Fruit fly (Drosophila melanogaster) whole organism, embryonic: Measurements from ENCODE around the gene msd1.
A peak's percentile ranks its signal among the peaks of the same experiment; 100 is the strongest.

Experiments
- BtbVII ChIP-seq: fragments of 200-800 bp; sonication (Bioruptor generic); optimal IDR thresholded peaks from 3 replicates; lab custom pipeline; 2017; ENCODE audit warnings: missing biosample characterization, mild to moderate bottlenecking, missing genetic modification characterization
- CG10321 ChIP-seq: fragments of 200-800 bp; sonication (Bioruptor generic); IDR thresholded peaks from 2 replicates; pipeline ENCODE4 v1.3.6; 2022; ENCODE audit warnings: missing biosample characterization, missing genetic modification characterization
- CG10543 ChIP-seq: fragments of 200-800 bp; sonication (Bioruptor generic); optimal IDR thresholded peaks from 3 replicates; lab custom pipeline; 2017; ENCODE audit warnings: missing biosample characterization, mild to moderate bottlenecking, missing genetic modification characterization, moderate library complexity
- CG10654 ChIP-seq: fragments of 200-800 bp; sonication (Bioruptor generic); optimal IDR thresholded peaks from 2 replicates; lab custom pipeline; 2016; ENCODE audit warnings: missing biosample characterization, missing genetic modification characterization
- CG11093 ChIP-seq: fragments of 200-800 bp; sonication (Bioruptor generic); IDR thresholded peaks from 3 replicates; pipeline ENCODE4 v1.3.6; 2022; ENCODE audit warnings: missing biosample characterization, missing genetic modification characterization
- CG11695 ChIP-seq: fragments of 200-800 bp; sonication (Bioruptor generic); IDR thresholded peaks from 3 replicates; pipeline ENCODE4 v1.3.6; 2022; ENCODE audit warnings: missing biosample characterization, missing genetic modification characterization
- CG13123 ChIP-seq: fragments of 200-800 bp; sonication (Bioruptor generic); optimal IDR thresholded peaks from 2 replicates; lab custom pipeline; 2016; ENCODE audit warnings: missing biosample characterization, missing genetic modification characterization
- CG13624 ChIP-seq: fragments of 200-800 bp; sonication (Bioruptor generic); optimal IDR thresholded peaks from 2 replicates; lab custom pipeline; 2016; ENCODE audit warnings: missing biosample characterization, missing genetic modification characterization
- CG14014 ChIP-seq: fragments of 200-800 bp; sonication (Bioruptor generic); IDR thresholded peaks from 2 replicates; pipeline ENCODE4 v1.3.6; 2022; ENCODE audit warnings: missing biosample characterization, missing genetic modification characterization
- CG15479 ChIP-seq: fragments of 200-800 bp; sonication (Bioruptor generic); optimal IDR thresholded peaks from 3 replicates; lab custom pipeline; 2019; ENCODE audit warnings: missing biosample characterization, mild to moderate bottlenecking, missing genetic modification characterization, moderate library complexity
- CG15514 ChIP-seq: fragments of 200-800 bp; sonication (Bioruptor generic); optimal IDR thresholded peaks from 3 replicates; lab custom pipeline; 2017; ENCODE audit warnings: missing biosample characterization, missing genetic modification characterization, mild to moderate bottlenecking, moderate library complexity, missing genetic modification reagents
- CG15601 ChIP-seq: fragments of 200-800 bp; sonication (Bioruptor generic); optimal IDR thresholded peaks from 3 replicates; lab custom pipeline; 2019; ENCODE audit warnings: missing biosample characterization, mild to moderate bottlenecking, missing genetic modification characterization, moderate library complexity
- CG18599 ChIP-seq: fragments of 200-800 bp; sonication (Bioruptor generic); optimal IDR thresholded peaks from 3 replicates; lab custom pipeline; 2017; ENCODE audit warnings: missing biosample characterization, missing genetic modification characterization, mild to moderate bottlenecking, moderate library complexity, missing genetic modification reagents
- CG32532 ChIP-seq: fragments of 200-800 bp; sonication (Bioruptor generic); IDR thresholded peaks from 2 replicates; pipeline ENCODE4 v1.3.6; 2022; ENCODE audit warnings: missing biosample characterization, missing genetic modification characterization
- CG3995 ChIP-seq: fragments of 200-800 bp; sonication (Bioruptor generic); optimal IDR thresholded peaks from 3 replicates; lab custom pipeline; 2016; ENCODE audit warnings: missing biosample characterization, missing genetic modification characterization
- CG4360 ChIP-seq: fragments of 200-800 bp; sonication (Bioruptor generic); IDR thresholded peaks from 2 replicates; pipeline ENCODE4 v1.3.6; 2022; ENCODE audit warnings: missing biosample characterization, missing genetic modification characterization
- CG5180 ChIP-seq: fragments of 200-800 bp; sonication (Bioruptor generic); optimal IDR thresholded peaks from 3 replicates; lab custom pipeline; 2017; ENCODE audit warnings: missing biosample characterization, missing genetic modification characterization, mild to moderate bottlenecking, moderate library complexity, missing genetic modification reagents
- CG6175 ChIP-seq: fragments of 200-800 bp; sonication (Bioruptor generic); IDR thresholded peaks from 3 replicates; pipeline ENCODE4 v1.3.6; 2022; ENCODE audit warnings: missing biosample characterization, missing genetic modification characterization
- Drgx ChIP-seq: fragments of 200-800 bp; sonication (Bioruptor generic); IDR thresholded peaks from 2 replicates; pipeline ENCODE4 v1.3.6; 2022; ENCODE audit warnings: missing biosample characterization, missing genetic modification characterization
- Ets65A ChIP-seq: fragments of 200-800 bp; sonication (Bioruptor generic); peaks from one replicate; lab custom pipeline; 2016; ENCODE audit warnings: missing biosample characterization, missing genetic modification characterization
- Fer3 ChIP-seq: fragments of 200-800 bp; sonication (Bioruptor generic); optimal IDR thresholded peaks from 2 replicates; lab custom pipeline; 2018; ENCODE audit warnings: missing biosample characterization, mild to moderate bottlenecking, missing genetic modification characterization, moderate library complexity
- Hand ChIP-seq: fragments of 200-800 bp; sonication (Bioruptor generic); optimal IDR thresholded peaks from 2 replicates; lab custom pipeline; 2017; ENCODE audit warnings: mild to moderate bottlenecking, missing biosample characterization, missing genetic modification reagents, missing genetic modification characterization
- Hsf ChIP-seq: fragments of 200-800 bp; sonication (Bioruptor generic); optimal IDR thresholded peaks from 3 replicates; lab custom pipeline; 2016; ENCODE audit warnings: missing biosample characterization, missing genetic modification characterization
- Lpt ChIP-seq: fragments of >200 bp; optimal IDR thresholded peaks from 2 replicates; lab custom pipeline; 2018; ENCODE audit warnings: missing biosample characterization, missing genetic modification characterization
- MBD-R2 ChIP-seq: fragments of 200-800 bp; sonication (Bioruptor generic); IDR thresholded peaks from 2 replicates; pipeline ENCODE4 v1.3.6; 2022; ENCODE audit warnings: missing biosample characterization, missing genetic modification characterization
- Mad ChIP-seq: fragments of 200-800 bp; sonication (Bioruptor generic); optimal IDR thresholded peaks from 2 replicates; lab custom pipeline; 2016; ENCODE audit warnings: missing biosample characterization, missing genetic modification characterization
- Pdp1 ChIP-seq, 2 experiments: fragments of 200-800 bp; sonication (Bioruptor generic); optimal IDR thresholded peaks; 3 replicates each; lab custom pipeline; 2016; ENCODE audit warnings: missing biosample characterization in 2 of 2, missing genetic modification characterization in 2 of 2, mild to moderate bottlenecking in 1 of 2, moderate library complexity in 1 of 2
- Rfx ChIP-seq: fragments of 200-800 bp; sonication (Bioruptor generic); IDR thresholded peaks from 2 replicates; pipeline ENCODE4 v1.3.6; 2022; ENCODE audit warnings: missing biosample characterization, missing genetic modification characterization
- ci ChIP-seq: fragments of 200-800 bp; sonication (Bioruptor generic); IDR thresholded peaks from 3 replicates; pipeline ENCODE4 v1.3.6; 2022; ENCODE audit warnings: missing biosample characterization, missing genetic modification characterization
- cwo ChIP-seq: fragments of 200-800 bp; sonication (Bioruptor generic); optimal IDR thresholded peaks from 3 replicates; lab custom pipeline; 2017; ENCODE audit warnings: missing biosample characterization, missing genetic modification characterization, mild to moderate bottlenecking, moderate library complexity, missing genetic modification reagents
- dysf ChIP-seq: fragments of 200-800 bp; sonication (Bioruptor generic); IDR thresholded peaks from 3 replicates; pipeline ENCODE4 v1.3.6; 2022; ENCODE audit warnings: missing biosample characterization, missing genetic modification characterization
- exex ChIP-seq: fragments of 200-800 bp; sonication (Bioruptor generic); optimal IDR thresholded peaks from 4 replicates; lab custom pipeline; 2018; ENCODE audit warnings: missing biosample characterization, mild to moderate bottlenecking, missing genetic modification characterization, moderate library complexity
- grau ChIP-seq: fragments of 200-800 bp; optimal IDR thresholded peaks from 3 replicates; lab custom pipeline; 2019; ENCODE audit warnings: missing biosample characterization, mild to moderate bottlenecking, missing genetic modification characterization, moderate library complexity
- grn ChIP-seq: fragments of 200-800 bp; sonication (Bioruptor generic); optimal IDR thresholded peaks from 3 replicates; lab custom pipeline; 2017; ENCODE audit warnings: missing biosample characterization, missing genetic modification characterization
- gro ChIP-seq: fragments of 200-800 bp; sonication (Bioruptor generic); optimal IDR thresholded peaks from 2 replicates; lab custom pipeline; 2016; ENCODE audit warnings: missing biosample characterization, missing genetic modification characterization
- hkb ChIP-seq, 2 experiments: fragments of 200-800 bp in 1 of 2; fragments of >200 bp in 1 of 2; sonication (Bioruptor generic) in 1 of 2; IDR thresholded peaks in 1 of 2; optimal IDR thresholded peaks in 1 of 2; 2 replicates each; pipeline versions ENCODE4 v1.3.6 to Lab custom; 2017 to 2022; ENCODE audit warnings: missing biosample characterization in 1 of 2, missing genetic modification characterization in 1 of 2
- lab ChIP-seq: fragments of 200-800 bp; sonication (Bioruptor generic); optimal IDR thresholded peaks from 3 replicates; lab custom pipeline; 2017; ENCODE audit warnings: missing biosample characterization, missing genetic modification characterization, mild to moderate bottlenecking, moderate library complexity, missing genetic modification reagents
- lbe ChIP-seq: fragments of 200-800 bp; sonication (Bioruptor generic); optimal IDR thresholded peaks from 2 replicates; lab custom pipeline; 2016; ENCODE audit warnings: missing biosample characterization, mild to moderate bottlenecking, missing genetic modification characterization
- mirr ChIP-seq: fragments of 200-800 bp; sonication (Bioruptor generic); optimal IDR thresholded peaks from 3 replicates; lab custom pipeline; 2018; ENCODE audit warnings: missing biosample characterization, mild to moderate bottlenecking, missing genetic modification characterization
- pan ChIP-seq, 4 experiments: fragments of >200 bp in 3 of 4; fragments of 200-800 bp in 1 of 4; sonication (Bioruptor generic) in 1 of 4; optimal IDR thresholded peaks in 3 of 4; IDR thresholded peaks in 1 of 4; 2 replicates each; pipeline versions ENCODE4 v1.3.6 to Lab custom; 2017 to 2022; ENCODE audit warnings: missing biosample characterization in 2 of 4, missing genetic modification characterization in 2 of 4, mixed read lengths in 1 of 4
- sens ChIP-seq: fragments of 200-800 bp; sonication (Bioruptor generic); peaks from one replicate; lab custom pipeline; 2016; ENCODE audit warnings: missing biosample characterization, missing genetic modification characterization
- sim ChIP-seq: fragments of 200-800 bp; sonication (Bioruptor generic); IDR thresholded peaks from 2 replicates; pipeline ENCODE4 v1.3.6; 2022; ENCODE audit warnings: missing biosample characterization, missing genetic modification characterization
- slbo ChIP-seq: fragments of 200-800 bp; sonication (Bioruptor generic); IDR thresholded peaks from 2 replicates; pipeline ENCODE4 v1.3.6; 2022; ENCODE audit warnings: missing biosample characterization, missing genetic modification characterization
- slp2 ChIP-seq: fragments of 200-800 bp; sonication (Bioruptor generic); optimal IDR thresholded peaks from 2 replicates; lab custom pipeline; 2016; ENCODE audit warnings: missing biosample characterization, missing genetic modification characterization
- stc ChIP-seq: fragments of 200-800 bp; sonication (Bioruptor generic); IDR thresholded peaks from 2 replicates; pipeline ENCODE4 v1.3.6; 2022; ENCODE audit warnings: missing biosample characterization, missing genetic modification characterization
- zfh1 ChIP-seq: fragments of 200-800 bp; sonication (Bioruptor generic); IDR thresholded peaks from 3 replicates; pipeline ENCODE4 v1.3.6; 2022; ENCODE audit warnings: missing biosample characterization, missing genetic modification characterization

The msd1 gene

DNA sequence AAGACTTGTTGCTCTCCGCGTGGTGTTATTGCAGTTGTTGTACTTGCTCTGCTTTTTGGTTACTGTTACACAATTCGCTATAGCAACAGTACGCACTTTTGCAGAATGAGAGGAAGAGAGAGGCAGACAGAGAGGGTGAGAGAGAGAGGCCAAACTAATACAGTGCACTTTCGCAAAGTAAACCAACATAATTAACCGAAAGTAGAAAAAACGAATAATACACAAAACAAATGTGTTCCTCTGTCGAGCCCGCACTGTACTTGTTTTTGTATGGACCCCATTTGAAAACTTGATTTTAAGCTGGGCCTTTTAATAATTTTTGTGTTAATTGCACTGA is 3.9 kb downstream of the msd1 start (continued):
- TF ChIP-seq sim (GFP tag; lab: Robert Waterston, UW): no peak
- no peak for TF ChIP-seq Lpt
- peak; percentile 82 for TF ChIP-seq slbo
- TF ChIP-seq CG6175 (GFP tag; lab: Robert Waterston, UW): no peak
- TF ChIP-seq, all 482 proteins: peak for 165

DNA sequence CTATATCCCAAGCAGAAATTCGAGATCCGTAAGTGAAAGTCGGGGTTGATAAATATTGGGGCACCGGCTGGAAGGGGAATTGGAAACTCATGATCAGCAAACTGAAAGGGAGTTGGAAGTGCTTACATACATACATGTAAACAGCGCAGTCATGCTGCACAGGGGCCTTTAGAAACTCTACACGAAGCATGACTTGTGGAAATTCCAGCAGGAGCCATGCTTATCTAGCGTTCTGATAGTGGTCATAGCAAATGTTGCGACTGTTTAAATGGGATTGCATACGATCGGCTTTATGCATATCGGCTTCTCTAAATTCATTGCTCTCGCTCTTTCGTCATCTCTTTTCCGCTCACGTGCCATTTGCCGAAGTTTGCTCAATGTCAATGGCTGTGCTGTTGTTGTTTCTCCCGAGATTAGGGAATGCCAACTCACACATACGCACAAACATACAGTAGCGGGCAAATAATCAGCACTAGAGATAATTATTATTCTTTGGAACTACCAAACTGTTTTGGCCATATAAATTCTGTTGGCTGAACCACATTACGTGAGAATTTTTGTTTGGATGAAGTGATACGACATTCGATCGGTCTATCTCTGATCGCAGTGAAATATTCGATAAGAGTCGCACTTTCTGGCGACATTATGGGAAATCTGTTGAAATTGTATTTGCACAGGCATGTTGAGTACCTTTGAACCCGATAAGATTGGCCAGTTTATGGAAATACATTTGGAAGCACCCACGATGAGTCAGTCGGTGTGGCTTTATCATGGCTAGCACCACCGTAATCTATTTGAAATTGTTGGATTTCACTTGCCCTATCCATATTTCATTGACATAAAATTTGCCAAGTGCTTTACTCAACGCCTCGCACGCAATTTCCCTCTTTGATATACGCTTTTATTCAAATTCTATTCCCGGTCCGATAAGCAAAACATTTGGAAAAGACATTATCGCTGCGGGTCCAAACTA is 4.7 kb downstream of the msd1 start:
- TF ChIP-seq stc (peak; percentile 47; the same call in 1 of the 2 replicates), Fer3 (tag; lab: Kevin White, UChicago) (peak; percentile 15), pan (optimal IDR thresholded peaks at IDR 0.05; lab: Kevin White, UChicago) (no peak), pan (GFP tag; optimal IDR thresholded peaks at IDR 0.05 in 1 of 2, IDR thresholded peaks at IDR 0.05 in 1 of 2) (peak in 1 of 2 experiments; percentile 22), grau (peak; percentile 15), grn (peak; percentile 93), CG4360 (GFP tag; lab: Robert Waterston, UW) (peak; percentile 67; the same call in 1 of the 2 replicates), CG15514 (peak; percentile 89), CG15601 (tag; lab: Kevin White, UChicago) (no peak), slp2 (GFP tag; lab: Kevin White, UChicago) (no peak), CG10321 (GFP tag; lab: Robert Waterston, UW) (peak; percentile 24; the same call in 1 of the 2 replicates), sens (GFP tag; lab: Kevin White, UChicago) (peak; percentile 35), CG13123 (GFP tag; lab: Kevin White, UChicago) (no peak), CG11695 (GFP tag; lab: Robert Waterston, UW) (peak; percentile 47; the same call in 1 of the 3 replicates), CG10654 (no peak), Drgx (GFP tag; lab: Robert Waterston, UW) (peak; percentile 36; the same call in 1 of the 2 replicates), Ets65A (GFP tag; lab: Kevin White, UChicago) (peak; percentile 77), Hand (GFP tag; lab: Kevin White, UChicago) (no peak), CG32532 (GFP tag; lab: Robert Waterston, UW) (peak; percentile 58), Hsf (GFP tag; lab: Kevin White, UChicago) (no peak), CG15479 (GFP tag; lab: Kevin White, UChicago) (peak; percentile 55), CG13624 (peak; percentile 15), CG11093 (no peak), CG14014 (no peak), lab (peak; percentile 47), CG5180 (no peak), Rfx (peak; percentile 55), MBD-R2 (GFP tag; lab: Robert Waterston, UW) (peak; percentile 36; the same call in 1 of the 2 replicates), cwo (peak; percentile 80), Pdp1 (GFP tag; optimal IDR thresholded peaks at IDR 0.05; lab: Kevin White, UChicago) (peak in 1 of 2 experiments; percentile 62), CG18599 (GFP tag; lab: Kevin White, UChicago) (peak; percentile 50), CG10543 (GFP tag; lab: Kevin White, UChicago) (peak; percentile 41), zfh1 (GFP tag; lab: Robert Waterston, UW) (0 out of 3 replicates have a peak, but pooled peaks have one; percentile 11), CG3995 (GFP tag; lab: Kevin White, UChicago) (peak; percentile 12), ci (GFP tag; lab: Robert Waterston, UW) (0 out of 3 replicates have a peak, but pooled peaks have one; percentile 37), lbe (GFP tag; lab: Kevin White, UChicago) (peak; percentile 48), gro (peak; percentile 44), Mad (no peak), exex (tag; lab: Kevin White, UChicago) (peak; percentile 96), BtbVII (peak; percentile 22), dysf (GFP tag; lab: Robert Waterston, UW) (0 out of 3 replicates have a peak, but pooled peaks have one; percentile 22), mirr (GFP tag; lab: Kevin White, UChicago) (peak; percentile 74), hkb (optimal IDR thresholded peaks at IDR 0.05; lab: Kevin White, UChicago) (no peak), hkb (GFP tag; IDR thresholded peaks at IDR 0.05; lab: Robert Waterston, UW) (peak; percentile 27; the same call in 1 of the 2 replicates)
